Worm (Caenorhabditis elegans): ENCODE data around the gene mut-15.

Gene mut-15

ce11 chrV:15002184-15002690, at the start of gene mut-15, which contains the start of gene fib-1 (continued):
- TF ChIP-seq fos-1 (tag; optimal IDR thresholded peaks at IDR 0.05) (peak; percentile 79), unc-86 (tag; optimal IDR thresholded peaks at IDR 0.05) (peak; percentile 88), grh-1 (GFP tag; IDR thresholded peaks at IDR 0.05) (peak; percentile 79), dsc-1 (tag; optimal IDR thresholded peaks at IDR 0.05) (peak; percentile 93), fkh-8 (tag; optimal IDR thresholded peaks at IDR 0.05) (peak; percentile 98), lir-3 (tag; optimal IDR thresholded peaks at IDR 0.05; ENCODE audit: poor library complexity) (peak; percentile 86), ztf-11 (tag; optimal IDR thresholded peaks at IDR 0.05) (peak in 1 of 2 experiments; percentile 92), egl-27 (tag; optimal IDR thresholded peaks at IDR 0.05) (peak in 1 of 2 experiments; percentile 45), mef-2 (tag; optimal IDR thresholded peaks at IDR 0.05) (peak; percentile 56), hlh-4 (tag; optimal IDR thresholded peaks at IDR 0.05) (no peak), lin-14 (GFP tag; optimal IDR thresholded peaks at IDR 0.05) (peak; percentile 94), nhr-47 (tag; optimal IDR thresholded peaks at IDR 0.05) (peak; percentile 96), rnt-1 (tag; optimal IDR thresholded peaks at IDR 0.05) (peak; percentile 97), jun-1 (tag; optimal IDR thresholded peaks at IDR 0.05) (peak; percentile 87), egl-13 (tag; optimal IDR thresholded peaks at IDR 0.05) (peak; percentile 86), skn-1 (tag; optimal IDR thresholded peaks at IDR 0.05) (peak; percentile 90), nhr-90 (tag; optimal IDR thresholded peaks at IDR 0.05; ENCODE audit: poor library complexity) (peak; percentile 94), mdl-1 (tag; optimal IDR thresholded peaks at IDR 0.05) (peak in 1 of 2 experiments; percentile 81), unc-98 (GFP tag; IDR thresholded peaks at IDR 0.05) (peak; percentile 70), snpc-4 (tag; optimal IDR thresholded peaks at IDR 0.05) (peak; percentile 85), nhr-76 (tag; optimal IDR thresholded peaks at IDR 0.05) (no peak), nhr-85 (tag) (peak; percentile 96), tlp-1 (tag; optimal IDR thresholded peaks at IDR 0.05) (no peak), blmp-1 (tag; optimal IDR thresholded peaks at IDR 0.05) (peak; percentile 73), swsn-7 (tag; optimal IDR thresholded peaks at IDR 0.05) (peak; percentile 95), nhr-11 (tag; optimal IDR thresholded peaks at IDR 0.05) (peak; percentile 55), unc-130 (tag; optimal IDR thresholded peaks at IDR 0.05) (peak; percentile 90), lin-15B (tag; optimal IDR thresholded peaks at IDR 0.05) (peak; percentile 96), lsy-2 (tag; optimal IDR thresholded peaks at IDR 0.05) (peak; percentile 95 to 98), ceh-90 (tag; optimal IDR thresholded peaks at IDR 0.05) (peak; percentile 74), sptf-1 (tag; optimal IDR thresholded peaks at IDR 0.05) (no peak), ceh-63 (GFP tag; optimal IDR thresholded peaks at IDR 0.05) (peak; percentile 78)

- TF ChIP-seq grh-1 (GFP tag; IDR thresholded peaks at IDR 0.05): no peak
- TF ChIP-seq nhr-90 (tag; optimal IDR thresholded peaks at IDR 0.05; ENCODE audit: poor library complexity): no peak
- no peak for TF ChIP-seq elt-3 (tag; optimal IDR thresholded peaks at IDR 0.05)
- no peak for TF ChIP-seq lin-13 (GFP tag; optimal IDR thresholded peaks at IDR 0.05)
- TF ChIP-seq unc-86 (tag; optimal IDR thresholded peaks at IDR 0.05): no peak
- TF ChIP-seq unc-62 (GFP tag; optimal IDR thresholded peaks at IDR 0.05): no peak
- TF ChIP-seq sox-4 (tag; optimal IDR thresholded peaks at IDR 0.05): no peak
- TF ChIP-seq lsy-2 (tag; optimal IDR thresholded peaks at IDR 0.05): no peak
- no peak for TF ChIP-seq pag-3 (tag; optimal IDR thresholded peaks at IDR 0.05; ENCODE audit: borderline replicate concordance, insufficient read depth)
- TF ChIP-seq nhr-84 (tag; optimal IDR thresholded peaks at IDR 0.05): no peak
- TF ChIP-seq ceh-8 (GFP tag; optimal IDR thresholded peaks at IDR 0.05): no peak
- no peak for TF ChIP-seq hpl-2 (GFP tag; optimal IDR thresholded peaks at IDR 0.05)
- no peak for TF ChIP-seq nhr-85 (tag)
- no peak for TF ChIP-seq ztf-4 (tag; optimal IDR thresholded peaks at IDR 0.05)
- TF ChIP-seq lin-15B (tag; optimal IDR thresholded peaks at IDR 0.05): no peak
- no peak for TF ChIP-seq nhr-12 (tag; optimal IDR thresholded peaks at IDR 0.05)
- TF ChIP-seq nhr-237 (tag; optimal IDR thresholded peaks at IDR 0.05): no peak
- no peak for TF ChIP-seq zip-4 (GFP tag; optimal IDR thresholded peaks at IDR 0.05)
- TF ChIP-seq lin-35 (GFP tag; optimal IDR thresholded peaks at IDR 0.05): no peak
- TF ChIP-seq ama-1 (optimal IDR thresholded peaks at IDR 0.05): no peak
These were observed 47.7 kb upstream of the mut-15 start, which contains the start of gene C30G7.5 for ce11 chrV:14954633-14955032. Gene C30G7.5 (minus strand): TSS chrV:14954733.
